Worm (Caenorhabditis elegans) whole organism, mixed stage, embryonic: ENCODE data around the gene msp-36.

Experiments used
- bed-3 ChIP-seq: fragments of 200-800 bp; sonication (Bioruptor generic); optimal IDR thresholded peaks from 3 replicates; lab custom pipeline; 2018; ENCODE audit warnings: mild to moderate bottlenecking, missing genetic modification characterization, moderate library complexity, missing compliant biosample characterization
- blmp-1 ChIP-seq: fragments of 150-350 bp; optimal IDR thresholded peaks from 2 replicates; lab custom pipeline; 2014; ENCODE audit warnings: missing biosample characterization, missing genetic modification characterization
- ceh-39 ChIP-seq: fragments of 150-350 bp; optimal IDR thresholded peaks from 2 replicates; lab custom pipeline; 2014; ENCODE audit warnings: missing biosample characterization, missing genetic modification characterization
- ceh-43 ChIP-seq: fragments of 200-800 bp; sonication (Bioruptor generic); optimal IDR thresholded peaks from 2 replicates; lab custom pipeline; 2018; ENCODE audit warnings: mild to moderate bottlenecking, missing genetic modification characterization, moderate library complexity, missing compliant biosample characterization
- ceh-83 ChIP-seq: fragments of 200-800 bp; sonication (Bioruptor generic); optimal IDR thresholded peaks from 2 replicates; lab custom pipeline; 2018; ENCODE audit warnings: mild to moderate bottlenecking, missing genetic modification characterization, missing compliant biosample characterization
- ces-1 ChIP-seq: fragments of 150-350 bp; optimal IDR thresholded peaks from 2 replicates; lab custom pipeline; 2014; ENCODE audit warnings: missing biosample characterization, missing genetic modification reagents, missing genetic modification characterization
- elt-1 ChIP-seq: sonication (generic microtip); optimal IDR thresholded peaks from 2 replicates; lab custom pipeline; 2017; ENCODE audit warnings: missing genetic modification characterization, mild to moderate bottlenecking, missing compliant biosample characterization, antibody characterized with exemption, moderate library complexity, borderline replicate concordance; ENCODE audit not compliant: insufficient read depth
- elt-3 ChIP-seq: fragments of 150-350 bp; optimal IDR thresholded peaks from 2 replicates; lab custom pipeline; 2014; ENCODE audit warnings: missing biosample characterization, missing genetic modification characterization
- flh-1 ChIP-seq: fragments of 200-800 bp; sonication (Bioruptor generic); optimal IDR thresholded peaks from 2 replicates; lab custom pipeline; 2018; ENCODE audit warnings: mild to moderate bottlenecking, missing genetic modification characterization, moderate library complexity, missing compliant biosample characterization
- ham-2 ChIP-seq: fragments of 200-800 bp; sonication (Bioruptor generic); optimal IDR thresholded peaks from 2 replicates; lab custom pipeline; 2018; ENCODE audit warnings: mild to moderate bottlenecking, missing genetic modification characterization, missing compliant biosample characterization
- lin-32 ChIP-seq: fragments of 200-800 bp; sonication (Bioruptor generic); optimal IDR thresholded peaks from 2 replicates; lab custom pipeline; 2018; ENCODE audit warnings: mild to moderate bottlenecking, missing genetic modification characterization, missing compliant biosample characterization
- lsy-2 ChIP-seq: fragments of 150-350 bp; optimal IDR thresholded peaks from 2 replicates; lab custom pipeline; 2014; ENCODE audit warnings: missing biosample characterization, missing genetic modification characterization
- mab-5 ChIP-seq: fragments of 150-350 bp; optimal IDR thresholded peaks from 2 replicates; lab custom pipeline; 2014; ENCODE audit warnings: missing biosample characterization, missing genetic modification characterization
- mep-1 ChIP-seq: fragments of 150-350 bp; optimal IDR thresholded peaks from 2 replicates; lab custom pipeline; 2017; ENCODE audit warnings: missing biosample characterization, missing genetic modification reagents, missing genetic modification characterization, inconsistent platforms
- mls-2 ChIP-seq: sonication (generic microtip); optimal IDR thresholded peaks from 2 replicates; lab custom pipeline; 2016; ENCODE audit warnings: mild to moderate bottlenecking, missing genetic modification characterization, moderate library complexity, missing compliant biosample characterization
- nhr-12 ChIP-seq: fragments of 150-350 bp; optimal IDR thresholded peaks from 2 replicates; lab custom pipeline; 2014; ENCODE audit warnings: missing biosample characterization, missing genetic modification characterization
- nhr-2 ChIP-seq: fragments of 150-350 bp; optimal IDR thresholded peaks from 2 replicates; lab custom pipeline; 2014; ENCODE audit warnings: missing biosample characterization, missing genetic modification characterization
- nhr-237 ChIP-seq: fragments of 150-350 bp; optimal IDR thresholded peaks from 2 replicates; lab custom pipeline; 2014; ENCODE audit warnings: missing biosample characterization, missing genetic modification characterization
- nhr-28 ChIP-seq: fragments of 150-350 bp; optimal IDR thresholded peaks from 2 replicates; lab custom pipeline; 2014; ENCODE audit warnings: missing biosample characterization, missing genetic modification characterization
- nhr-76 ChIP-seq: sonication (generic microtip); optimal IDR thresholded peaks from 2 replicates; lab custom pipeline; 2017; ENCODE audit warnings: missing biosample characterization, missing genetic modification characterization
- pha-4 ChIP-seq: fragments of 150-350 bp; optimal IDR thresholded peaks from 2 replicates; lab custom pipeline; 2018; ENCODE audit warnings: missing biosample characterization, missing genetic modification reagents, missing genetic modification characterization
- sem-2 ChIP-seq: fragments of 200-800 bp; sonication (Bioruptor generic); optimal IDR thresholded peaks from 2 replicates; lab custom pipeline; 2018; ENCODE audit warnings: mild to moderate bottlenecking, missing genetic modification characterization, missing compliant biosample characterization
- sptf-1 ChIP-seq: sonication (generic microtip); optimal IDR thresholded peaks from 2 replicates; lab custom pipeline; 2017; ENCODE audit warnings: mild to moderate bottlenecking, missing genetic modification characterization, moderate library complexity, missing compliant biosample characterization
- tbx-8 ChIP-seq: fragments of 200-800 bp; sonication (Bioruptor generic); optimal IDR thresholded peaks from 2 replicates; lab custom pipeline; 2018; ENCODE audit warnings: mild to moderate bottlenecking, missing genetic modification characterization, moderate library complexity, missing compliant biosample characterization
- unc-120 ChIP-seq: sonication (generic microtip); optimal IDR thresholded peaks from 2 replicates; lab custom pipeline; 2017; ENCODE audit warnings: missing genetic modification characterization, missing compliant biosample characterization; ENCODE audit not compliant: poor library complexity, severe bottlenecking
- unc-39 ChIP-seq: fragments of 150-350 bp; optimal IDR thresholded peaks from 2 replicates; lab custom pipeline; 2014; ENCODE audit warnings: missing biosample characterization, missing genetic modification characterization
- unc-62 ChIP-seq: fragments of 150-350 bp; optimal IDR thresholded peaks from 2 replicates; lab custom pipeline; 2014; ENCODE audit warnings: missing biosample characterization, missing genetic modification reagents, missing genetic modification characterization
- ztf-11 ChIP-seq: fragments of 150-350 bp; optimal IDR thresholded peaks from 2 replicates; lab custom pipeline; 2014; ENCODE audit warnings: missing biosample characterization, missing genetic modification characterization

Gene msp-36

ce11 chrIV:10089777-10090176, 5.5 kb upstream of the msp-36 start, which contains the start of gene ttr-39:
TSS of gene ttr-39 (minus strand) at chrIV:10089877.
- TF ChIP-seq blmp-1 (tag; lab: Kevin White, UChicago) (peak; percentile 90), mep-1 (tag; lab: Kevin White, UChicago) (no peak)

DNA sequence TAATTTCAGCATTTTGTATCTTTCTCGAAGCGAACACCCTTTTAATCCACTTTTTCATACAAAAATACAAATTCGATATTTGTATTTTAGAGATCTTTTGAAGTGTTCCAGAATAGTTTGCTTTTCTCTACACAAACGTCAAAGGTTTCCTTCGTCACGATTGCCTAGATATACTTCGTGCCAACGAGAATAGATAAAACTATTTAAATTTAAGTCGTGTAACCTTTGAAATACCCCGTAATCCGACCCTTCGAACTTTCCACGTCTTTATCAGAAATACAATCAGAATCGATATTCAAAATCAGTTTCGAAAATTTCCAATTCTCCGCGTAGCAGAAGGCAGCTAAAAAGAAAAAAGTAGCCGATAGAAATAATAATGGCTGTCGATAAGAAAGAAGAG, 4.9 kb upstream of the msp-36 start, which contains the start of gene ttbk-5:
Gene ttbk-5 (plus strand): TSS at position 301 of the 400 bp plus-strand sequence.
- TF ChIP-seq ztf-11 (no peak), blmp-1 (tag; lab: Kevin White, UChicago) (peak; percentile 55), sptf-1 (tag; lab: Kevin White, UChicago) (no peak), ham-2 (GFP tag; lab: Kevin White, UChicago) (no peak), bed-3 (GFP tag; lab: Kevin White, UChicago) (no peak), mls-2 (tag; lab: Kevin White, UChicago) (no peak), nhr-237 (tag; lab: Kevin White, UChicago) (no peak)

ce11 chrIV:10096881-10097280, 1.6 kb downstream of the msp-36 start, which contains the start of gene dis-3:
TSS of gene dis-3 (plus strand) at chrIV:10097202.
- TF ChIP-seq pha-4 = peak; percentile 1
- TF ChIP-seq nhr-2 (tag; lab: Kevin White, UChicago) = no peak
- TF ChIP-seq unc-62 (GFP tag; lab: Kevin White, UChicago) = no peak

ce11 chrIV:10110417-10110816, 15.2 kb downstream of the msp-36 start, which contains the start of gene egl-38:
TSS of gene egl-38 (minus strand) at chrIV:10110517.
- TF ChIP-seq ztf-11 (no peak), unc-120 (no peak), ham-2 (GFP tag; lab: Kevin White, UChicago) (no peak), nhr-76 (no peak), nhr-28 (tag; lab: Kevin White, UChicago) (no peak), unc-62 (GFP tag; lab: Kevin White, UChicago) (no peak), bed-3 (GFP tag; lab: Kevin White, UChicago) (no peak), lsy-2 (tag; lab: Kevin White, UChicago) (no peak), unc-39 (tag; lab: Kevin White, UChicago) (no peak), pha-4 (no peak), mls-2 (tag; lab: Kevin White, UChicago) (no peak)

- TF ChIP-seq blmp-1 (tag; lab: Kevin White, UChicago) = no peak
- TF ChIP-seq unc-120 = no peak
- TF ChIP-seq nhr-28 (tag; lab: Kevin White, UChicago) = no peak
- no peak for TF ChIP-seq mab-5 (tag; lab: Kevin White, UChicago)
- no peak for TF ChIP-seq flh-1 (GFP tag; lab: Kevin White, UChicago)
- TF ChIP-seq lin-32 (GFP tag; lab: Kevin White, UChicago) = no peak
- TF ChIP-seq lsy-2 (tag; lab: Kevin White, UChicago) = no peak
- no peak for TF ChIP-seq ceh-83 (GFP tag; lab: Kevin White, UChicago)
- TF ChIP-seq nhr-12 (tag; lab: Kevin White, UChicago) = no peak
- no peak for TF ChIP-seq ces-1 (GFP tag; lab: Kevin White, UChicago)
- no peak for TF ChIP-seq unc-62 (GFP tag; lab: Kevin White, UChicago)
- no peak for TF ChIP-seq unc-39 (tag; lab: Kevin White, UChicago)
Observed at ce11 chrIV:10110870-10111269, 15.6 kb downstream of the msp-36 start.

ce11 chrIV:10111441-10111840, 16.2 kb downstream of the msp-36 start, which contains the start of gene spch-1:
TSS of gene spch-1 (minus strand) at chrIV:10111541.
- TF ChIP-seq mab-5 (tag; lab: Kevin White, UChicago) = no peak
- no peak for TF ChIP-seq elt-3 (tag; lab: Kevin White, UChicago)
- TF ChIP-seq ham-2 (GFP tag; lab: Kevin White, UChicago) = no peak
- no peak for TF ChIP-seq nhr-76
- no peak for TF ChIP-seq ces-1 (GFP tag; lab: Kevin White, UChicago)
- no peak for TF ChIP-seq tbx-8 (GFP tag; lab: Kevin White, UChicago)
- TF ChIP-seq sem-2 = no peak
- TF ChIP-seq pha-4 = no peak
- no peak for TF ChIP-seq nhr-28 (tag; lab: Kevin White, UChicago)
- TF ChIP-seq elt-1 (tag; lab: Kevin White, UChicago) = no peak
- TF ChIP-seq unc-39 (tag; lab: Kevin White, UChicago) = no peak
- TF ChIP-seq ceh-43 (GFP tag; lab: Kevin White, UChicago) = no peak
- TF ChIP-seq ceh-39 (tag; lab: Kevin White, UChicago) = no peak
